Fruit fly (Drosophila melanogaster) whole organism, adult: ENCODE measurements around the gene Tap42.
A peak's percentile ranks its signal among the peaks of the same experiment; 100 is the strongest.

Experiments
- CG11617 ChIP-seq: fragments of 200-800 bp; sonication (Bioruptor generic); optimal IDR thresholded peaks from 2 replicates; lab custom pipeline; 2017; ENCODE audit warnings: mild to moderate bottlenecking, missing biosample characterization, missing genetic modification reagents, missing genetic modification characterization
- CG7045 ChIP-seq: fragments of 200-800 bp; sonication (Bioruptor generic); optimal IDR thresholded peaks from 2 replicates; lab custom pipeline; 2017; ENCODE audit warnings: missing biosample characterization, mild to moderate bottlenecking, missing genetic modification characterization
- Clk ChIP-seq: fragments of 200-800 bp; sonication (Bioruptor generic); optimal IDR thresholded peaks from 2 replicates; lab custom pipeline; 2017; ENCODE audit warnings: missing biosample characterization, missing genetic modification characterization
- Crg-1 ChIP-seq: fragments of 200-800 bp; sonication (Bioruptor generic); optimal IDR thresholded peaks from 2 replicates; lab custom pipeline; 2016; ENCODE audit warnings: missing biosample characterization, missing genetic modification characterization
- Mnt ChIP-seq: fragments of 200-800 bp; sonication (Bioruptor generic); optimal IDR thresholded peaks from 2 replicates; lab custom pipeline; 2016; ENCODE audit warnings: missing biosample characterization, mild to moderate bottlenecking, missing genetic modification characterization
- cnc ChIP-seq, 2 experiments: fragments of >200 bp; optimal IDR thresholded peaks; 2 replicates each; lab custom pipeline; 2017
- kay ChIP-seq: fragments of 200-800 bp; sonication (Bioruptor generic); peaks from one replicate; lab custom pipeline; 2016; ENCODE audit warnings: missing biosample characterization, missing genetic modification characterization, borderline replicate concordance
- pad ChIP-seq: fragments of 200-800 bp; sonication (Bioruptor generic); optimal IDR thresholded peaks from 3 replicates; lab custom pipeline; 2017; ENCODE audit warnings: missing biosample characterization, missing genetic modification characterization, mild to moderate bottlenecking, moderate library complexity, missing genetic modification reagents
- tj ChIP-seq: fragments of 200-800 bp; sonication (Bioruptor generic); optimal IDR thresholded peaks from 3 replicates; lab custom pipeline; 2017; ENCODE audit warnings: missing biosample characterization, mild to moderate bottlenecking, missing genetic modification characterization, moderate library complexity
- toe ChIP-seq: fragments of 200-800 bp; sonication (Bioruptor generic); optimal IDR thresholded peaks from 2 replicates; lab custom pipeline; 2016; ENCODE audit warnings: missing biosample characterization, missing genetic modification characterization

- TF ChIP-seq cnc (optimal IDR thresholded peaks at IDR 0.05; lab: Kevin White, UChicago) (no peak), kay (GFP tag; lab: Kevin White, UChicago) (no peak), Clk (GFP tag; lab: Kevin White, UChicago) (no peak), tj (no peak), CG7045 (GFP tag; lab: Kevin White, UChicago) (peak; percentile 60), CG11617 (GFP tag; lab: Kevin White, UChicago) (no peak), Mnt (no peak), toe (GFP tag; lab: Kevin White, UChicago) (no peak), Crg-1 (GFP tag; lab: Kevin White, UChicago) (no peak), pad (GFP tag; lab: Kevin White, UChicago) (no peak)
Observed at dm6 chr2L:13414525-13415481, 47.4 kb downstream of the Tap42 start, which contains the start of the genes CG16956, CG42784 and CG43850.
